Worm (Caenorhabditis elegans) whole organism, L1 larva: ENCODE data around the gene cal-2.

Experiments
- ceh-82 ChIP-seq, 3 experiments: fragments of 150-350 bp in 1 of 3; sonication (generic microtip) in 2 of 3; optimal IDR thresholded peaks; 2 replicates each; lab custom pipeline; 2014 to 2017; ENCODE audit warnings: missing biosample characterization in 3 of 3, missing genetic modification characterization in 3 of 3
- hpl-2 ChIP-seq: fragments of 150-350 bp; optimal IDR thresholded peaks from 2 replicates; lab custom pipeline; 2014; ENCODE audit warnings: missing biosample characterization, missing genetic modification reagents, missing genetic modification characterization
- nhr-28 ChIP-seq: fragments of 150-350 bp; optimal IDR thresholded peaks from 2 replicates; lab custom pipeline; 2014; ENCODE audit warnings: missing biosample characterization, missing genetic modification characterization
- nhr-76 ChIP-seq: sonication (generic microtip); optimal IDR thresholded peaks from 2 replicates; lab custom pipeline; 2017; ENCODE audit warnings: missing biosample characterization, missing genetic modification characterization
- xbp-1 ChIP-seq: sonication (generic microtip); optimal IDR thresholded peaks from 2 replicates; lab custom pipeline; 2016; ENCODE audit warnings: missing genetic modification characterization, missing compliant biosample characterization

ce11 chrII:8989444-8989843, 28.9 kb downstream of the cal-2 start, which contains the start of gene C18E9.9:
- TF ChIP-seq nhr-76 (tag; lab: Kevin White, UChicago) (no peak), ceh-82 (tag; optimal IDR thresholded peaks at IDR 0.05; lab: Kevin White, UChicago) (no peak), nhr-28 (tag; lab: Kevin White, UChicago) (no peak), xbp-1 (no peak), hpl-2 (GFP tag; lab: Kevin White, UChicago) (no peak)
